Fruit fly (Drosophila melanogaster): ENCODE results near the gene CG45095.

The CG45095 gene

DNA sequence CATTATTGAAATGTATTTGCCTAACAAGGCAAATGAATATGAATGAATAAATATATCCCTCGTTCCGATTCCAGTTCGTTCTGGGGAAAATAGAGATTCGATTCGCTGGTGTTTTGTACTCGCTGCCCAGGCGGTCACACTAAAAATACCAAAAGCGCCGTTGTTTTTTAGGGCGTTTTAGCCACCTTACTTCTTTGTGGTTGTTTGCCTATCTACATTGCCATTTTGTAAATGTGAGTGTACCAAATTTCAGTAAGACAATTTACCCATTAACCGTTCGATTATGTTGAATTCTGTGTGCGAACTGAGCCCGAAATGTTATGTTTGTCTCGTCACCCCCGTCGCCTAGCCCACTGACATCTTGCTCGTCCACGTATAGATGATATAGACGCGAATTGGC lies 4.9 kb upstream of the CG45095 start, which contains the start of the genes CG33095 and CG33096 (continued):
- TF ChIP-seq CG8924 (tag; optimal IDR thresholded peaks at IDR 0.05): no peak
- peak; percentile 47 for TF ChIP-seq Ets97D (GFP tag; optimal IDR thresholded peaks at IDR 0.05)
- no peak for TF ChIP-seq corto (GFP tag; optimal IDR thresholded peaks at IDR 0.05)
- no peak for TF ChIP-seq CG34376 (GFP tag; optimal IDR thresholded peaks at IDR 0.05)
- TF ChIP-seq ham (GFP tag; IDR thresholded peaks at IDR 0.05): no peak
- no peak for TF ChIP-seq CG18011 (GFP tag; optimal IDR thresholded peaks at IDR 0.05)
- no peak for TF ChIP-seq tll (GFP tag; optimal IDR thresholded peaks at IDR 0.05)
- TF ChIP-seq CG10462 (GFP tag; optimal IDR thresholded peaks at IDR 0.05): no peak
- no peak for TF ChIP-seq aop (GFP tag; IDR thresholded peaks at IDR 0.05)
- TF ChIP-seq CG10267 (tag; optimal IDR thresholded peaks at IDR 0.05): no peak
- peak; percentile 31 for TF ChIP-seq hkb (optimal IDR thresholded peaks at IDR 0.05)
- TF ChIP-seq hkb (GFP tag; IDR thresholded peaks at IDR 0.05): no peak
- TF ChIP-seq gfzf (GFP tag; optimal IDR thresholded peaks at IDR 0.05): peak; percentile 96
- no peak for TF ChIP-seq br (optimal IDR thresholded peaks at IDR 0.05)
- no peak for TF ChIP-seq CG12219 (GFP tag; optimal IDR thresholded peaks at IDR 0.05)
- no peak for TF ChIP-seq CG7357 (GFP tag; IDR thresholded peaks at IDR 0.05)
- TF ChIP-seq gsb-n (tag; optimal IDR thresholded peaks at IDR 0.05): peak; percentile 83
- no peak for TF ChIP-seq CG30431 (GFP tag; optimal IDR thresholded peaks at IDR 0.05)
- TF ChIP-seq D19A (tag; optimal IDR thresholded peaks at IDR 0.05): peak; percentile 47
- peak; percentile 84 for TF ChIP-seq CG1603 (tag; optimal IDR thresholded peaks at IDR 0.05)
- TF ChIP-seq jing (GFP tag; optimal IDR thresholded peaks at IDR 0.05): no peak
- 0 out of 3 replicates have a peak, but pooled peaks have one; percentile 10 for TF ChIP-seq knrl (GFP tag; IDR thresholded peaks at IDR 0.05; ENCODE audit: partially characterized antibody)
- TF ChIP-seq exex (tag; optimal IDR thresholded peaks at IDR 0.05): no peak
- no peak for TF ChIP-seq insv (GFP tag; optimal IDR thresholded peaks at IDR 0.05)
- TF ChIP-seq MESR4 (GFP tag; optimal IDR thresholded peaks at IDR 0.05): peak; percentile 92
- TF ChIP-seq YL-1 (GFP tag; optimal IDR thresholded peaks at IDR 0.05): peak; percentile 51
- TF ChIP-seq CG9932 (GFP tag; IDR thresholded peaks at IDR 0.05): no peak
- TF ChIP-seq CG4854 (GFP tag; optimal IDR thresholded peaks at IDR 0.05): no peak
- TF ChIP-seq CG33213 (GFP tag; optimal IDR thresholded peaks at IDR 0.05): peak; percentile 76
- TF ChIP-seq Hr78 (GFP tag; optimal IDR thresholded peaks at IDR 0.05): no peak
- TF ChIP-seq CG4617 (GFP tag; optimal IDR thresholded peaks at IDR 0.05; ENCODE audit: borderline replicate concordance): peak; percentile 84
- no peak for TF ChIP-seq CG14014 (GFP tag; IDR thresholded peaks at IDR 0.05)
- TF ChIP-seq sob (GFP tag; IDR thresholded peaks at IDR 0.05): no peak
- TF ChIP-seq Pdp1 (GFP tag; optimal IDR thresholded peaks at IDR 0.05): no peak
- peak; percentile 75 for TF ChIP-seq CG9797 (GFP tag; optimal IDR thresholded peaks at IDR 0.05)
- TF ChIP-seq chinmo (GFP tag; IDR thresholded peaks at IDR 0.05; ENCODE audit: partially characterized antibody): 0 out of 4 replicates have a peak, but pooled peaks have one; percentile 38
- TF ChIP-seq CG2199 (GFP tag; IDR thresholded peaks at IDR 0.05): no peak
- no peak for TF ChIP-seq CG8089 (GFP tag; optimal IDR thresholded peaks at IDR 0.05)
- peak; percentile 31 for TF ChIP-seq BEAF-32 (GFP tag; optimal IDR thresholded peaks at IDR 0.05)
- no peak for TF ChIP-seq Sox100B (GFP tag; optimal IDR thresholded peaks at IDR 0.05)
- TF ChIP-seq Med (GFP tag): peak; percentile 77
- TF ChIP-seq sim (GFP tag; IDR thresholded peaks at IDR 0.05): no peak
- TF ChIP-seq Dbx (GFP tag; IDR thresholded peaks at IDR 0.05): no peak
- no peak for TF ChIP-seq chif (GFP tag; optimal IDR thresholded peaks at IDR 0.05)
- TF ChIP-seq rib (GFP tag; IDR thresholded peaks at IDR 0.05): no peak
- no peak for TF ChIP-seq CG8765 (GFP tag; IDR thresholded peaks at IDR 0.05)
- TF ChIP-seq MTF-1 (GFP tag; optimal IDR thresholded peaks at IDR 0.05; ENCODE audit: borderline replicate concordance): no peak
- TF ChIP-seq Ada2b (GFP tag; IDR thresholded peaks at IDR 0.05): no peak
- TF ChIP-seq Dp (GFP tag; optimal IDR thresholded peaks at IDR 0.05): peak; percentile 27
- no peak for TF ChIP-seq ftz-f1 (GFP tag; optimal IDR thresholded peaks at IDR 0.05)
- TF ChIP-seq Jarid2 (GFP tag; optimal IDR thresholded peaks at IDR 0.05): peak; percentile 21

All from whole organism, embryonic.